Worm (Caenorhabditis elegans): ENCODE data around the gene hsd-2.

DNA sequence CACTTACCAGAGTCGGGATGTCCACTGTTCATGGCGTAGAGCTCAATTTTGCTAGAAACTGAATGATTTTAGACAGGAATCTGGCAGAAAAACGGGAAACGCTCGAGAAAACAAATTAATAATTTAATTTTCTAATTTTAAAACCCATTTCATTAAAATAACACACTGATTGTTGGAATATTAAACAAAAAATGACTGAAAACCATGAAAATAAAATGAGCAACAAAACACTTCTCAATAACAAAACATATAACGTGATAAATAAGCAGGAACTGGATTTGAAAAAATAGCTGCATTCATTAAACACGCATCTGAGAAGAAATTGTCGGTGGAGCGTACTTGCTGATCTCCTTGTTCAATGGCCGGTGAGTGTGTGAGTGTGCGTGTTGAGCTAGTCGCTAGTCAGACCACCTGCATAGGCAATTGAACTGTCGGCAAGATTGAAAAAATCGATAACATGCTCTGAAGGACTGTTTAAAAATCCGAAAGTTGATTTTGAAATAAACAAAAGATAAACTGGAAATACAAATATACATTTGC is 7.4 kb upstream of the hsd-2 start, which contains the start of gene ZC8.6:
- TF ChIP-seq hlh-30 (tag; optimal IDR thresholded peaks at IDR 0.05; ENCODE audit: insufficient read depth) (peak; percentile 13), nhr-25 (tag; optimal IDR thresholded peaks at IDR 0.05; ENCODE audit: borderline replicate concordance, insufficient read depth) (no peak), egl-27 (tag; optimal IDR thresholded peaks at IDR 0.05) (no peak), saeg-2 (GFP tag; IDR thresholded peaks at IDR 0.05) (no peak), ztf-11 (tag; optimal IDR thresholded peaks at IDR 0.05) (no peak), unc-130 (GFP tag; optimal IDR thresholded peaks at IDR 0.05) (no peak), pqm-1 (tag; optimal IDR thresholded peaks at IDR 0.05) (peak; percentile 3), hif-1 (tag; optimal IDR thresholded peaks at IDR 0.05) (peak in 1 of 2 experiments; percentile 27)
